Fruit fly (Drosophila melanogaster) whole organism, embryonic: ENCODE results near the gene Sec23.

Experiments
- Atf6 ChIP-seq: fragments of 200-800 bp; sonication (Bioruptor generic); IDR thresholded peaks from 2 replicates; pipeline ENCODE4 v1.3.6; 2022; ENCODE audit warnings: missing biosample characterization, missing genetic modification characterization
- Bteb2 ChIP-seq: fragments of 200-800 bp; sonication (Bioruptor generic); optimal IDR thresholded peaks from 2 replicates; lab custom pipeline; 2016; ENCODE audit warnings: missing biosample characterization, missing genetic modification characterization
- CG10209 ChIP-seq: fragments of 200-800 bp; sonication (Bioruptor generic); optimal IDR thresholded peaks from 3 replicates; lab custom pipeline; 2017; ENCODE audit warnings: missing biosample characterization, mild to moderate bottlenecking, missing genetic modification characterization, missing genetic modification reagents
- CG10565 ChIP-seq: fragments of 200-800 bp; sonication (Bioruptor generic); optimal IDR thresholded peaks from 3 replicates; lab custom pipeline; 2016; ENCODE audit warnings: missing biosample characterization, mild to moderate bottlenecking, missing genetic modification characterization
- CG10654 ChIP-seq: fragments of 200-800 bp; sonication (Bioruptor generic); optimal IDR thresholded peaks from 2 replicates; lab custom pipeline; 2016; ENCODE audit warnings: missing biosample characterization, missing genetic modification characterization
- CG10979 ChIP-seq: fragments of 200-800 bp; sonication (Bioruptor generic); optimal IDR thresholded peaks from 2 replicates; lab custom pipeline; 2018; ENCODE audit warnings: missing biosample characterization, mild to moderate bottlenecking, missing genetic modification characterization, moderate library complexity
- CG12104 ChIP-seq: fragments of 200-800 bp; sonication (Bioruptor generic); optimal IDR thresholded peaks from 3 replicates; lab custom pipeline; 2016; ENCODE audit warnings: missing biosample characterization, missing genetic modification characterization
- CG12219 ChIP-seq: fragments of 200-800 bp; sonication (Bioruptor generic); optimal IDR thresholded peaks from 3 replicates; lab custom pipeline; 2018; ENCODE audit warnings: missing biosample characterization, mild to moderate bottlenecking, missing genetic modification characterization
- CG12299 ChIP-seq: fragments of 200-800 bp; sonication (Bioruptor generic); optimal IDR thresholded peaks from 2 replicates; lab custom pipeline; 2018; ENCODE audit warnings: missing biosample characterization, mild to moderate bottlenecking, missing genetic modification characterization
- CG12659 ChIP-seq: fragments of 200-800 bp; sonication (Bioruptor generic); optimal IDR thresholded peaks from 3 replicates; lab custom pipeline; 2017; ENCODE audit warnings: mild to moderate bottlenecking, missing biosample characterization, missing genetic modification reagents, missing genetic modification characterization
- CG1602 ChIP-seq: fragments of 200-800 bp; sonication (Bioruptor generic); optimal IDR thresholded peaks from 3 replicates; lab custom pipeline; 2016; ENCODE audit warnings: missing biosample characterization, missing genetic modification characterization
- CG16815 ChIP-seq: fragments of 200-800 bp; sonication (Bioruptor generic); optimal IDR thresholded peaks from 3 replicates; lab custom pipeline; 2017; ENCODE audit warnings: missing biosample characterization, mild to moderate bottlenecking, missing genetic modification characterization
- CG17802 ChIP-seq: fragments of 200-800 bp; sonication (Bioruptor generic); optimal IDR thresholded peaks from 2 replicates; lab custom pipeline; 2018; ENCODE audit warnings: missing biosample characterization, mild to moderate bottlenecking, missing genetic modification characterization, moderate library complexity
- CG1792 ChIP-seq: fragments of 200-800 bp; sonication (Bioruptor generic); optimal IDR thresholded peaks from 2 replicates; lab custom pipeline; 2016; ENCODE audit warnings: missing biosample characterization, missing genetic modification characterization
- CG18764 ChIP-seq: fragments of 200-800 bp; sonication (Bioruptor generic); optimal IDR thresholded peaks from 3 replicates; lab custom pipeline; 2016; ENCODE audit warnings: missing biosample characterization, missing genetic modification characterization
- CG2875 ChIP-seq: fragments of 200-800 bp; sonication (Bioruptor generic); optimal IDR thresholded peaks from 2 replicates; lab custom pipeline; 2017; ENCODE audit warnings: missing biosample characterization, mild to moderate bottlenecking, missing genetic modification characterization, missing genetic modification reagents
- CG30403 ChIP-seq: fragments of 200-800 bp; sonication (Bioruptor generic); optimal IDR thresholded peaks from 3 replicates; lab custom pipeline; 2016; ENCODE audit warnings: missing biosample characterization, missing genetic modification characterization
- CG31224 ChIP-seq: fragments of 200-800 bp; sonication (Bioruptor generic); IDR thresholded peaks from 2 replicates; pipeline ENCODE4 v1.3.6; 2022; ENCODE audit warnings: missing biosample characterization, missing genetic modification characterization
- CG32532 ChIP-seq: fragments of 200-800 bp; sonication (Bioruptor generic); IDR thresholded peaks from 2 replicates; pipeline ENCODE4 v1.3.6; 2022; ENCODE audit warnings: missing biosample characterization, missing genetic modification characterization
- CG3838 ChIP-seq: fragments of 200-800 bp; sonication (Bioruptor generic); optimal IDR thresholded peaks from 3 replicates; lab custom pipeline; 2016; ENCODE audit warnings: missing biosample characterization, missing genetic modification characterization
- CG4328 ChIP-seq: fragments of 200-800 bp; sonication (Bioruptor generic); optimal IDR thresholded peaks from 3 replicates; lab custom pipeline; 2017; ENCODE audit warnings: missing biosample characterization, missing genetic modification reagents, missing genetic modification characterization
- CG8478 ChIP-seq: fragments of >200 bp; optimal IDR thresholded peaks from 2 replicates; lab custom pipeline; 2018
- CG8765 ChIP-seq: fragments of 200-800 bp; sonication (Bioruptor generic); IDR thresholded peaks from 2 replicates; pipeline ENCODE4 v1.3.6; 2022; ENCODE audit warnings: missing biosample characterization, missing genetic modification characterization
- CG9932 ChIP-seq: fragments of 200-800 bp; sonication (Bioruptor generic); IDR thresholded peaks from 2 replicates; pipeline ENCODE4 v1.3.6; 2022; ENCODE audit warnings: missing biosample characterization, missing genetic modification characterization
- CHES-1-like ChIP-seq: fragments of 200-800 bp; sonication (Bioruptor generic); optimal IDR thresholded peaks from 2 replicates; lab custom pipeline; 2016; ENCODE audit warnings: missing biosample characterization, missing genetic modification characterization
- CrebB ChIP-seq: fragments of 200-800 bp; sonication (Bioruptor generic); optimal IDR thresholded peaks from 3 replicates; lab custom pipeline; 2018; ENCODE audit warnings: missing biosample characterization, mild to moderate bottlenecking, missing genetic modification characterization
- Elba2 ChIP-seq: fragments of 200-800 bp; sonication (Bioruptor generic); optimal IDR thresholded peaks from 3 replicates; lab custom pipeline; 2016; ENCODE audit warnings: missing biosample characterization, missing genetic modification characterization
- HLH3B ChIP-seq: fragments of 200-800 bp; sonication (Bioruptor generic); IDR thresholded peaks from 2 replicates; pipeline ENCODE4 v1.3.6; 2022; ENCODE audit warnings: missing biosample characterization, missing genetic modification characterization
- Lim3 ChIP-seq: fragments of 200-800 bp; sonication (Bioruptor generic); IDR thresholded peaks from 2 replicates; pipeline ENCODE4 v1.3.6; 2022; ENCODE audit warnings: missing biosample characterization, missing genetic modification characterization
- MTF-1 ChIP-seq: fragments of 200-800 bp; sonication (Bioruptor generic); optimal IDR thresholded peaks from 2 replicates; lab custom pipeline; 2018; ENCODE audit warnings: missing biosample characterization, mild to moderate bottlenecking, missing genetic modification characterization, borderline replicate concordance
- NC2α ChIP-seq: fragments of 200-800 bp; sonication (Bioruptor generic); optimal IDR thresholded peaks from 2 replicates; lab custom pipeline; 2016; ENCODE audit warnings: missing biosample characterization, missing genetic modification characterization
- NC2β ChIP-seq: fragments of 200-800 bp; sonication (Bioruptor generic); optimal IDR thresholded peaks from 2 replicates; lab custom pipeline; 2016; ENCODE audit warnings: missing biosample characterization, missing genetic modification characterization
- Ssrp ChIP-seq: fragments of 200-800 bp; sonication (Bioruptor generic); optimal IDR thresholded peaks from 2 replicates; lab custom pipeline; 2018; ENCODE audit warnings: missing biosample characterization, mild to moderate bottlenecking, missing genetic modification characterization, moderate library complexity
- Trl ChIP-seq, 3 experiments: fragments of >200 bp in 2 of 3; fragments of 200-800 bp in 1 of 3; sonication (Bioruptor generic) in 1 of 3; optimal IDR thresholded peaks; 2 replicates in 1 of 3; 3 replicates in 2 of 3; lab custom pipeline; 2016 to 2017; ENCODE audit warnings: missing biosample characterization in 1 of 3, missing genetic modification characterization in 1 of 3
- aop ChIP-seq: fragments of 200-800 bp; sonication (Bioruptor generic); IDR thresholded peaks from 2 replicates; pipeline ENCODE4 v1.3.6; 2022; ENCODE audit warnings: missing biosample characterization, missing genetic modification characterization
- btn ChIP-seq: fragments of 200-800 bp; sonication (Bioruptor generic); optimal IDR thresholded peaks from 2 replicates; lab custom pipeline; 2016; ENCODE audit warnings: missing biosample characterization, missing genetic modification characterization
- ken ChIP-seq: fragments of 200-800 bp; sonication (Bioruptor generic); IDR thresholded peaks from 3 replicates; pipeline ENCODE4 v1.3.6; 2022; ENCODE audit warnings: missing biosample characterization, missing genetic modification characterization
- kni ChIP-seq: fragments of 200-800 bp; sonication (Bioruptor generic); optimal IDR thresholded peaks from 3 replicates; lab custom pipeline; 2017; ENCODE audit warnings: mild to moderate bottlenecking, missing biosample characterization, missing genetic modification reagents, missing genetic modification characterization
- mam ChIP-seq: fragments of 200-800 bp; sonication (Bioruptor generic); optimal IDR thresholded peaks from 3 replicates; lab custom pipeline; 2016; ENCODE audit warnings: missing biosample characterization, missing genetic modification characterization
- nau ChIP-seq: fragments of 200-800 bp; sonication (Bioruptor generic); optimal IDR thresholded peaks from 3 replicates; lab custom pipeline; 2017; ENCODE audit warnings: missing biosample characterization, mild to moderate bottlenecking, missing genetic modification characterization, missing genetic modification reagents
- odd ChIP-seq: fragments of 200-800 bp; sonication (Bioruptor generic); optimal IDR thresholded peaks from 2 replicates; lab custom pipeline; 2017; ENCODE audit warnings: missing biosample characterization, mild to moderate bottlenecking, missing genetic modification characterization
- pnt ChIP-seq: fragments of 200-800 bp; sonication (Bioruptor generic); optimal IDR thresholded peaks from 3 replicates; lab custom pipeline; 2016; ENCODE audit warnings: missing biosample characterization, missing genetic modification characterization
- repo ChIP-seq: fragments of 200-800 bp; sonication (Bioruptor generic); optimal IDR thresholded peaks from 2 replicates; lab custom pipeline; 2016; ENCODE audit warnings: missing biosample characterization, missing genetic modification characterization
- ro ChIP-seq: fragments of 200-800 bp; sonication (Bioruptor generic); IDR thresholded peaks from 2 replicates; pipeline ENCODE4 v1.3.6; 2022; ENCODE audit warnings: missing biosample characterization, missing genetic modification characterization
- run ChIP-seq: fragments of 200-800 bp; sonication (Bioruptor generic); optimal IDR thresholded peaks from 3 replicates; lab custom pipeline; 2018; ENCODE audit warnings: missing biosample characterization, mild to moderate bottlenecking, missing genetic modification characterization
- sens-2 ChIP-seq: fragments of 200-800 bp; sonication (Bioruptor generic); IDR thresholded peaks from 2 replicates; pipeline ENCODE4 v1.3.6; 2022; ENCODE audit warnings: missing biosample characterization, missing genetic modification characterization
- ssp ChIP-seq: fragments of 200-800 bp; sonication (Bioruptor generic); IDR thresholded peaks from 2 replicates; pipeline ENCODE4 v1.3.6; 2022; ENCODE audit warnings: missing biosample characterization, missing genetic modification characterization
- tna ChIP-seq: fragments of 200-800 bp; sonication (Bioruptor generic); IDR thresholded peaks from 2 replicates; pipeline ENCODE4 v1.3.6; 2022; ENCODE audit warnings: missing biosample characterization, missing genetic modification characterization; ENCODE audit not compliant: partially characterized antibody
- usp ChIP-seq: fragments of >200 bp; optimal IDR thresholded peaks from 2 replicates; lab custom pipeline; 2017; ENCODE audit warnings: missing biosample characterization, missing genetic modification characterization
- wek ChIP-seq: fragments of 200-800 bp; sonication (Bioruptor generic); optimal IDR thresholded peaks from 3 replicates; lab custom pipeline; 2018; ENCODE audit warnings: missing biosample characterization, mild to moderate bottlenecking, missing genetic modification characterization, moderate library complexity
- yki ChIP-seq: fragments of >200 bp; optimal IDR thresholded peaks from 3 replicates; lab custom pipeline; 2018

The Sec23 gene

dm6 chr3R:5624115-5624878 is 24.6 kb upstream of the Sec23 start, which contains the start of the genes Dph4, Spec2 and RpL13A (continued):
- TF ChIP-seq kni (GFP tag; lab: Kevin White, UChicago) (peak; percentile 93), CG18764 (GFP tag; lab: Kevin White, UChicago) (peak; percentile 91), CG16815 (peak; percentile 71), CG30403 (GFP tag; lab: Kevin White, UChicago) (peak; percentile 83), usp (GFP tag; lab: Kevin White, UChicago) (no peak), btn (GFP tag; lab: Kevin White, UChicago) (peak; percentile 93), ro (GFP tag; lab: Robert Waterston, UW) (no peak), CG8765 (GFP tag; lab: Robert Waterston, UW) (no peak), CG32532 (GFP tag; lab: Robert Waterston, UW) (no peak), mam (GFP tag; lab: Kevin White, UChicago) (peak; percentile 84), MTF-1 (peak; percentile 98), NC2β (GFP tag; lab: Kevin White, UChicago) (peak; percentile 99), CG10654 (GFP tag; lab: Kevin White, UChicago) (peak; percentile 86), wek (GFP tag; lab: Kevin White, UChicago) (peak; percentile 95), CHES-1-like (GFP tag; lab: Kevin White, UChicago) (peak; percentile 95), ken (GFP tag; lab: Robert Waterston, UW) (no peak), repo (GFP tag; lab: Kevin White, UChicago) (peak; percentile 81), pnt (GFP tag; lab: Kevin White, UChicago) (peak; percentile 54), tna (GFP tag; lab: Robert Waterston, UW) (no peak), yki (lab: Kevin White, UChicago) (no peak), HLH3B (GFP tag; lab: Robert Waterston, UW) (no peak), CG10209 (GFP tag; lab: Kevin White, UChicago) (peak; percentile 94), CG10565 (GFP tag; lab: Kevin White, UChicago) (peak; percentile 68), CG12219 (GFP tag; lab: Kevin White, UChicago) (peak; percentile 91), Bteb2 (GFP tag; lab: Kevin White, UChicago) (peak; percentile 92), sens-2 (no peak), nau (GFP tag; lab: Kevin White, UChicago) (peak; percentile 94), CG12104 (GFP tag; lab: Kevin White, UChicago) (peak; percentile 96), CG12659 (GFP tag; lab: Kevin White, UChicago) (peak; percentile 98), CrebB (tag; lab: Kevin White, UChicago) (peak; percentile 95), run (tag; lab: Kevin White, UChicago) (peak; percentile 75), CG2875 (GFP tag; lab: Kevin White, UChicago) (peak; percentile 92), CG3838 (GFP tag; lab: Kevin White, UChicago) (peak; percentile 87), CG1602 (peak; percentile 77), CG1792 (GFP tag; lab: Kevin White, UChicago) (peak; percentile 88), Lim3 (GFP tag; lab: Robert Waterston, UW) (no peak), CG12299 (tag; lab: Kevin White, UChicago) (peak; percentile 83), CG9932 (GFP tag; lab: Robert Waterston, UW) (no peak), odd (GFP tag; lab: Kevin White, UChicago) (peak; percentile 95), NC2α (peak; percentile 78), CG31224 (GFP tag; lab: Robert Waterston, UW) (no peak), CG17802 (tag; lab: Kevin White, UChicago) (peak; percentile 85), Ssrp (tag; lab: Kevin White, UChicago) (peak; percentile 48), Atf6 (no peak), ssp (no peak), Elba2 (no peak), CG8478 (lab: Kevin White, UChicago) (peak; percentile 69), CG10979 (tag; lab: Kevin White, UChicago) (peak; percentile 79), aop (GFP tag; lab: Robert Waterston, UW) (no peak), Trl (optimal IDR thresholded peaks at IDR 0.05; lab: Kevin White, UChicago) (no peak), Trl (GFP tag; optimal IDR thresholded peaks at IDR 0.05; lab: Kevin White, UChicago) (peak; percentile 94), CG4328 (GFP tag; lab: Kevin White, UChicago) (peak; percentile 97)
